Worm (Caenorhabditis elegans) whole organism, late embryonic: ENCODE data around the gene srx-64.

Source experiments
- C08G9.2 ChIP-seq: sonication (generic microtip); optimal IDR thresholded peaks from 2 replicates; lab custom pipeline; 2016; ENCODE audit warnings: mild to moderate bottlenecking, missing genetic modification characterization, moderate library complexity, missing compliant biosample characterization
- F13H6.1 ChIP-seq: sonication (generic microtip); optimal IDR thresholded peaks from 2 replicates; lab custom pipeline; 2016; ENCODE audit warnings: missing genetic modification characterization, missing compliant biosample characterization
- K02D7.2 ChIP-seq: sonication (generic microtip); optimal IDR thresholded peaks from 2 replicates; lab custom pipeline; 2017; ENCODE audit warnings: mild to moderate bottlenecking, missing genetic modification characterization, missing compliant biosample characterization
- K09A11.1 ChIP-seq: sonication (generic microtip); optimal IDR thresholded peaks from 2 replicates; lab custom pipeline; 2017; ENCODE audit warnings: antibody characterized with exemption, mild to moderate bottlenecking, missing genetic modification characterization, missing compliant biosample characterization; ENCODE audit not compliant: insufficient read depth
- T23F11.4 ChIP-seq: fragments of 200-800 bp; sonication (Bioruptor generic); optimal IDR thresholded peaks from 2 replicates; lab custom pipeline; 2018; ENCODE audit warnings: mild to moderate bottlenecking, missing genetic modification characterization, missing compliant biosample characterization
- ama-1 ChIP-seq: fragments of 150-350 bp; optimal IDR thresholded peaks from 2 replicates; lab custom pipeline; 2014
- ceh-18 ChIP-seq: sonication (generic microtip); optimal IDR thresholded peaks from 2 replicates; lab custom pipeline; 2016; ENCODE audit warnings: missing genetic modification characterization, missing compliant biosample characterization
- ceh-19 ChIP-seq: fragments of 200-800 bp; sonication (Bioruptor generic); optimal IDR thresholded peaks from 2 replicates; lab custom pipeline; 2018; ENCODE audit warnings: mild to moderate bottlenecking, missing genetic modification characterization, missing compliant biosample characterization
- ceh-2 ChIP-seq: sonication (generic microtip); optimal IDR thresholded peaks from 2 replicates; lab custom pipeline; 2016; ENCODE audit warnings: missing genotype, missing genetic modification characterization, missing compliant biosample characterization
- ceh-24 ChIP-seq: sonication (generic microtip); optimal IDR thresholded peaks from 2 replicates; lab custom pipeline; 2016; ENCODE audit warnings: mild to moderate bottlenecking, missing genetic modification characterization, missing compliant biosample characterization
- ceh-30 ChIP-seq: fragments of 150-350 bp; optimal IDR thresholded peaks from 2 replicates; lab custom pipeline; 2014; ENCODE audit warnings: missing biosample characterization, missing genetic modification characterization
- ceh-34 ChIP-seq: sonication (generic microtip); optimal IDR thresholded peaks from 2 replicates; lab custom pipeline; 2016; ENCODE audit warnings: mild to moderate bottlenecking, missing genetic modification characterization, missing compliant biosample characterization
- ceh-48 ChIP-seq: sonication (generic microtip); optimal IDR thresholded peaks from 2 replicates; lab custom pipeline; 2016; ENCODE audit warnings: missing genetic modification characterization, inconsistent platforms, missing compliant biosample characterization
- ceh-6 ChIP-seq: fragments of 200-800 bp; sonication (Bioruptor generic); optimal IDR thresholded peaks from 2 replicates; lab custom pipeline; 2018; ENCODE audit warnings: mild to moderate bottlenecking, missing genetic modification characterization, missing compliant biosample characterization
- che-1 ChIP-seq: sonication (generic microtip); optimal IDR thresholded peaks from 2 replicates; lab custom pipeline; 2016; ENCODE audit warnings: mild to moderate bottlenecking, missing genetic modification characterization, missing compliant biosample characterization
- elt-2 ChIP-seq: sonication (generic microtip); optimal IDR thresholded peaks from 2 replicates; lab custom pipeline; 2016; ENCODE audit warnings: missing genetic modification reagents, missing genetic modification characterization, missing compliant biosample characterization
- elt-4 ChIP-seq: sonication (generic microtip); optimal IDR thresholded peaks from 2 replicates; lab custom pipeline; 2016; ENCODE audit warnings: missing genetic modification characterization, missing compliant biosample characterization
- eyg-1 ChIP-seq: sonication (generic microtip); optimal IDR thresholded peaks from 2 replicates; lab custom pipeline; 2016; ENCODE audit warnings: missing genotype, missing genetic modification characterization, missing compliant biosample characterization
- fkh-10 ChIP-seq: fragments of 150-350 bp; optimal IDR thresholded peaks from 2 replicates; lab custom pipeline; 2014; ENCODE audit warnings: missing biosample characterization, missing genetic modification reagents, missing genetic modification characterization
- fkh-6 ChIP-seq: sonication (generic microtip); optimal IDR thresholded peaks from 2 replicates; lab custom pipeline; 2016; ENCODE audit warnings: missing genetic modification characterization, missing compliant biosample characterization
- hlh-13 ChIP-seq: fragments of 200-800 bp; sonication (Bioruptor generic); optimal IDR thresholded peaks from 2 replicates; lab custom pipeline; 2018; ENCODE audit warnings: mild to moderate bottlenecking, missing genetic modification characterization, missing compliant biosample characterization
- hlh-15 ChIP-seq: sonication (generic microtip); optimal IDR thresholded peaks from 2 replicates; lab custom pipeline; 2016; ENCODE audit warnings: missing genetic modification characterization, missing compliant biosample characterization
- hlh-30 ChIP-seq: sonication (generic microtip); optimal IDR thresholded peaks from 2 replicates; lab custom pipeline; 2017; ENCODE audit warnings: antibody characterized with exemption, missing genetic modification characterization, missing compliant biosample characterization; ENCODE audit not compliant: insufficient read depth
- lim-6 ChIP-seq: sonication (generic microtip); optimal IDR thresholded peaks from 2 replicates; lab custom pipeline; 2016; ENCODE audit warnings: missing genetic modification characterization, missing compliant biosample characterization
- lin-11 ChIP-seq: fragments of 200-800 bp; sonication (Bioruptor generic); optimal IDR thresholded peaks from 2 replicates; lab custom pipeline; 2018; ENCODE audit warnings: mild to moderate bottlenecking, missing genetic modification characterization, missing compliant biosample characterization
- nfya-1 ChIP-seq: sonication (generic microtip); optimal IDR thresholded peaks from 2 replicates; lab custom pipeline; 2017; ENCODE audit warnings: missing genetic modification characterization, mild to moderate bottlenecking, missing compliant biosample characterization, antibody characterized with exemption, moderate library complexity
- nhr-232 ChIP-seq: sonication (generic microtip); optimal IDR thresholded peaks from 2 replicates; lab custom pipeline; 2016; ENCODE audit warnings: missing genetic modification characterization, missing compliant biosample characterization
- odd-2 ChIP-seq: sonication (generic microtip); optimal IDR thresholded peaks from 2 replicates; lab custom pipeline; 2017; ENCODE audit warnings: antibody characterized with exemption, mild to moderate bottlenecking, missing genetic modification characterization, missing compliant biosample characterization
- pag-3 ChIP-seq: sonication (generic microtip); optimal IDR thresholded peaks from 2 replicates; lab custom pipeline; 2016; ENCODE audit warnings: missing compliant biosample characterization, missing genetic modification characterization, borderline replicate concordance
- pat-9 ChIP-seq: fragments of 200-800 bp; sonication (Bioruptor generic); optimal IDR thresholded peaks from 2 replicates; lab custom pipeline; 2018; ENCODE audit warnings: mild to moderate bottlenecking, missing genetic modification characterization, moderate library complexity, missing compliant biosample characterization
- pax-1 ChIP-seq: fragments of 150-350 bp; optimal IDR thresholded peaks from 2 replicates; lab custom pipeline; 2014; ENCODE audit warnings: missing biosample characterization, missing genetic modification characterization
- pha-2 ChIP-seq: sonication (generic microtip); optimal IDR thresholded peaks from 2 replicates; lab custom pipeline; 2017; ENCODE audit warnings: mild to moderate bottlenecking, missing genetic modification characterization, missing compliant biosample characterization
- pha-4 ChIP-seq: fragments of 150-350 bp; optimal IDR thresholded peaks from 2 replicates; lab custom pipeline; 2018; ENCODE audit warnings: missing biosample characterization, missing genetic modification reagents, missing genetic modification characterization
- pqm-1 ChIP-seq: sonication (generic microtip); optimal IDR thresholded peaks from 2 replicates; lab custom pipeline; 2016; ENCODE audit warnings: missing genetic modification characterization, missing compliant biosample characterization
- pros-1 ChIP-seq: fragments of 150-350 bp; optimal IDR thresholded peaks from 2 replicates; lab custom pipeline; 2014; ENCODE audit warnings: missing biosample characterization, missing genetic modification reagents, missing genetic modification characterization
- ref-2 ChIP-seq: sonication (generic microtip); optimal IDR thresholded peaks from 2 replicates; lab custom pipeline; 2016; ENCODE audit warnings: missing genetic modification characterization, missing compliant biosample characterization
- sdc-2 ChIP-seq: sonication (generic microtip); optimal IDR thresholded peaks from 2 replicates; lab custom pipeline; 2016; ENCODE audit warnings: missing genotype, missing genetic modification characterization, missing compliant biosample characterization
- sox-2 ChIP-seq: fragments of 200-800 bp; sonication (Bioruptor generic); IDR thresholded peaks from 2 replicates; pipeline ENCODE4 v1.3.6; 2022; ENCODE audit warnings: missing genetic modification reagents, missing genetic modification characterization, missing compliant biosample characterization
- sox-4 ChIP-seq: sonication (generic microtip); optimal IDR thresholded peaks from 2 replicates; lab custom pipeline; 2017; ENCODE audit warnings: mild to moderate bottlenecking, missing genetic modification characterization, inconsistent platforms, missing compliant biosample characterization
- syd-9 ChIP-seq: sonication (generic microtip); optimal IDR thresholded peaks from 2 replicates; lab custom pipeline; 2016; ENCODE audit warnings: mild to moderate bottlenecking, missing genetic modification characterization, moderate library complexity, missing compliant biosample characterization
- tbx-2 ChIP-seq: sonication (generic microtip); optimal IDR thresholded peaks from 2 replicates; lab custom pipeline; 2016; ENCODE audit warnings: missing genetic modification characterization, missing compliant biosample characterization
- unc-3 ChIP-seq, 2 experiments: fragments of 200-800 bp in 1 of 2; sonication (Bioruptor generic) in 1 of 2; sonication (generic microtip) in 1 of 2; conservative IDR thresholded peaks in 1 of 2; optimal IDR thresholded peaks in 1 of 2; 2 replicates each; pipeline versions ENCODE4 v1.3.6 to Lab custom; 2016 to 2022; ENCODE audit warnings: missing compliant biosample characterization in 2 of 2, missing genetic modification characterization in 2 of 2, missing genetic modification reagents in 1 of 2
- unc-86 ChIP-seq: sonication (generic microtip); optimal IDR thresholded peaks from 2 replicates; lab custom pipeline; 2016; ENCODE audit warnings: missing genetic modification characterization, missing compliant biosample characterization
- zip-5 ChIP-seq: sonication (generic microtip); optimal IDR thresholded peaks from 2 replicates; lab custom pipeline; 2016; ENCODE audit warnings: missing genetic modification characterization, missing compliant biosample characterization
- ztf-16 ChIP-seq: sonication (generic microtip); optimal IDR thresholded peaks from 2 replicates; lab custom pipeline; 2017; ENCODE audit warnings: missing genetic modification characterization, missing compliant biosample characterization

Gene srx-64

DNA sequence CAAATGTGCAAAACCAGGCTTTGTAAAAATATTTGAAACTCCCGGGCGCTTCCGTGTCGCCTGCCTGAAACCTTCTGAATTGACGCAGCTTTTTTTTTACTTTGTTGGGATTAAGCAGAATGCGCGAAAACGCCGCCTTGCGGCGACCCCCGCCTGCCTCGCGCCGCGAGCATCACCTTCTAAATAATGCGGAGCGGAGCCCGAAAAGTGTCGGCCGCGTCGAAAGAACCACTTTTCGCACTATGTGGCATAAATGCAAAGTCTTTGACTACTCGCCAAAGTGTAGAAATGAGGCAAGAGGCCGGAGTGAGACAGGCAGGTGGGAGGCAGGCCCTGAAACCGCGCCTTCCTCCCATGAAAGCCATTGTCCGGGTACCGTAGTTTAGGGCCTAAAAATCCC is 16.1 kb upstream of the srx-64 start:
- no peak for TF ChIP-seq lin-11 (tag; lab: Kevin White, UChicago)
- TF ChIP-seq ceh-24 (tag; lab: Kevin White, UChicago) = no peak
- no peak for TF ChIP-seq ceh-48 (tag; lab: Kevin White, UChicago)
- TF ChIP-seq K02D7.2 = no peak
- TF ChIP-seq ceh-19 (GFP tag; lab: Kevin White, UChicago) = no peak
- TF ChIP-seq unc-3 (GFP tag; conservative IDR thresholded peaks at IDR 0.05; lab: Robert Waterston, UW) = no peak
- no peak for TF ChIP-seq unc-3 (tag; optimal IDR thresholded peaks at IDR 0.05; lab: Kevin White, UChicago)

DNA sequence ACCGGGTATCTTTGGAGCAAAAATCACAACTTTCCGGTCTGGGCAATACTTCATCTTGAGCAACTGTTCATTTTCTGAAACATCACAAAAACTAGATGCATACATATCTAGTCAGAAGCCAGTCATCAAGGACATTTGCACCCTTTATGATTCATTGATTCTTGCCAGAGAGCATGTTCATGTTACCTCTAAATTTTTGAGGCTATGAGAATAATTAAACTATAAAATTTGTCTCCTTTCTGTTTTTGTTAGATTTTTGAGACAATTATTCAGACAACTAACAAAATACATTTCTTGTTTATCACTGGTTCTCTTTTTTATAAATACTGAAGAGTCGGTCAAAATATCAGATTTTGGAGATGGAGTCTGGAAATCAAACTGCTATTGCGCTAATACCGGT is 12.7 kb upstream of the srx-64 start, which contains the start of gene srx-67:
Gene srx-67 (plus strand): TSS at position 301 of the 400 bp plus-strand sequence.
- TF ChIP-seq hlh-13 (no peak), ceh-6 (no peak), elt-2 (no peak), ceh-48 (tag; lab: Kevin White, UChicago) (no peak), sox-2 (GFP tag; lab: Robert Waterston, UW) (no peak), zip-5 (no peak), K09A11.1 (no peak), eyg-1 (no peak), pat-9 (tag; lab: Kevin White, UChicago) (no peak), elt-4 (tag; lab: Kevin White, UChicago) (no peak), T23F11.4 (GFP tag; lab: Kevin White, UChicago) (no peak), ref-2 (tag; lab: Kevin White, UChicago) (no peak), odd-2 (tag; lab: Kevin White, UChicago) (no peak), C08G9.2 (tag; lab: Kevin White, UChicago) (no peak), sdc-2 (tag; lab: Kevin White, UChicago) (no peak), ceh-2 (no peak), syd-9 (no peak)

DNA sequence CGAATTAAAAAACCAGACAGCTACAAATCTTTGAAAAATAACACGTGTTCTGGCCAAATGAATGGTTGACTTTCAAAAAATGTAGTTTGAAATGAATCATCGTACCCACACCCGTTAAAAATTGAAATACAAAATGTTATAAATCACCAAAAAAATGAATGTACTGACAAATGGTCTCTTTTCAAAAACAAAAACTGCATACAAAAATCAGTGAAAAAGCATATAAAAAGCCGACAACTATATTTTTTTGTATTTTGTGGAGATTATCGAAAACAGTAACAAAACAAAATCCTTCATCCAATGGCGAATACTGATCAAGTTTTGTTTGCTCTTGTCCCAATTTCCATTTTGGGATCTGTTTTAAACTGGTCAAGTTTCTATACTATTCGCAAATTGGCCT is 9.9 kb upstream of the srx-64 start, which contains the start of gene srx-66:
Gene srx-66 (plus strand): TSS at position 301 of the 400 bp plus-strand sequence.
- TF ChIP-seq tbx-2 (tag; lab: Kevin White, UChicago) (no peak), T23F11.4 (GFP tag; lab: Kevin White, UChicago) (no peak), unc-3 (GFP tag; conservative IDR thresholded peaks at IDR 0.05; lab: Robert Waterston, UW) (no peak), unc-3 (tag; optimal IDR thresholded peaks at IDR 0.05; lab: Kevin White, UChicago) (no peak), ceh-30 (tag; lab: Kevin White, UChicago) (no peak), ama-1 (lab: Kevin White, UChicago) (no peak), K09A11.1 (no peak), pros-1 (tag; lab: Kevin White, UChicago) (no peak), C08G9.2 (tag; lab: Kevin White, UChicago) (no peak), pax-1 (no peak), ceh-2 (no peak), che-1 (tag; lab: Kevin White, UChicago) (no peak), ceh-18 (no peak), fkh-6 (tag; lab: Kevin White, UChicago) (no peak), sox-4 (tag; lab: Kevin White, UChicago) (no peak), F13H6.1 (tag; lab: Kevin White, UChicago) (no peak)

DNA sequence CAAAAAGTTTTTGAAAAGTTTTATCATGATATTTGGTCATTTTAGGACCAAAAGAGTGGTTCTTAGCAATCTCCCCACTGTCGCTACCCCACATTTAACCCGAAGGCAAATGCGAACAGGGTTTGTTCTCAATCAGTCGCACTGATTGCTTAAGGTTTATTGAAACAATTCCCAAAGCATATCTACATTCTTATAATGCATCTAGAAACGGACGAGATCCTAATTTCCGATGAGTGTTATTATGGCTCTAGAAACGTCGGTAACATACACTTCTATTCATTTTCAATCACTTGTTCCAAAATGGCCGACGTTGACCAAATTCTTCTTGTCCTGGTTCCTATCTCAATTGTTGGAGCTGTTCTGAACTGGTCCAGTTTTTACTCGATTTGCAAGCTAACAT is 7.6 kb upstream of the srx-64 start, which contains the start of gene srx-65:
Gene srx-65 (plus strand): TSS at position 301 of the 400 bp plus-strand sequence.
- no peak for TF ChIP-seq nfya-1
- no peak for TF ChIP-seq ceh-34 (tag; lab: Kevin White, UChicago)
- TF ChIP-seq pha-4 (tag; lab: Kevin White, UChicago) = no peak
- no peak for TF ChIP-seq lin-11 (tag; lab: Kevin White, UChicago)
- TF ChIP-seq pqm-1 (tag; lab: Kevin White, UChicago) = no peak
- TF ChIP-seq hlh-15 (tag; lab: Kevin White, UChicago) = no peak
- TF ChIP-seq pha-2 = no peak
- no peak for TF ChIP-seq zip-5
- TF ChIP-seq hlh-30 = no peak
- no peak for TF ChIP-seq unc-86 (tag; lab: Kevin White, UChicago)
- TF ChIP-seq nhr-232 (tag; lab: Kevin White, UChicago) = no peak
- TF ChIP-seq odd-2 (tag; lab: Kevin White, UChicago) = no peak
- no peak for TF ChIP-seq ceh-19 (GFP tag; lab: Kevin White, UChicago)
- TF ChIP-seq fkh-10 (GFP tag; lab: Kevin White, UChicago) = no peak
- TF ChIP-seq lim-6 = no peak
- TF ChIP-seq pros-1 (tag; lab: Kevin White, UChicago) = no peak
- TF ChIP-seq T23F11.4 (GFP tag; lab: Kevin White, UChicago) = no peak
- no peak for TF ChIP-seq pag-3 (tag; lab: Kevin White, UChicago)
- no peak for TF ChIP-seq ztf-16
- no peak for TF ChIP-seq ref-2 (tag; lab: Kevin White, UChicago)
- TF ChIP-seq, all 69 proteins: peak for 0
